Fruit fly (Drosophila melanogaster) whole organism, prepupa: Measurements from ENCODE around the gene Prp31.

Experiments used
- Blimp-1 ChIP-seq: fragments of 200-800 bp; sonication (Bioruptor generic); optimal IDR thresholded peaks from 3 replicates; lab custom pipeline; 2017; ENCODE audit warnings: missing biosample characterization, missing genetic modification characterization, mild to moderate bottlenecking, moderate library complexity, missing genetic modification reagents
- CG10631 ChIP-seq: fragments of 200-800 bp; sonication (Bioruptor generic); optimal IDR thresholded peaks from 2 replicates; lab custom pipeline; 2016; ENCODE audit warnings: missing biosample characterization, missing genetic modification characterization
- CG10669 ChIP-seq: fragments of 200-800 bp; sonication (Bioruptor generic); optimal IDR thresholded peaks from 3 replicates; lab custom pipeline; 2018; ENCODE audit warnings: missing biosample characterization, mild to moderate bottlenecking, missing genetic modification characterization, moderate library complexity
- CG11294 ChIP-seq: fragments of 200-800 bp; sonication (Bioruptor generic); IDR thresholded peaks from 2 replicates; pipeline ENCODE4 v1.3.6; 2022; ENCODE audit warnings: missing biosample characterization, missing genetic modification characterization
- CG11762 ChIP-seq: fragments of 200-800 bp; sonication (Bioruptor generic); optimal IDR thresholded peaks from 3 replicates; lab custom pipeline; 2016; ENCODE audit warnings: missing biosample characterization, missing genetic modification characterization; ENCODE audit not compliant: insufficient read depth
- CG11902 ChIP-seq: fragments of 200-800 bp; sonication (Bioruptor generic); optimal IDR thresholded peaks from 3 replicates; lab custom pipeline; 2016; ENCODE audit warnings: missing biosample characterization, missing genetic modification characterization
- CG15336 ChIP-seq: fragments of 200-800 bp; sonication (Bioruptor generic); IDR thresholded peaks from 2 replicates; pipeline ENCODE4 v1.3.6; 2022; ENCODE audit warnings: missing biosample characterization, missing genetic modification characterization
- CG1621 ChIP-seq: fragments of 200-800 bp; sonication (Bioruptor generic); optimal IDR thresholded peaks from 3 replicates; lab custom pipeline; 2018; ENCODE audit warnings: missing biosample characterization, mild to moderate bottlenecking, missing genetic modification characterization
- CG16779 ChIP-seq: fragments of 200-800 bp; sonication (Bioruptor generic); optimal IDR thresholded peaks from 3 replicates; lab custom pipeline; 2017; ENCODE audit warnings: missing biosample characterization, mild to moderate bottlenecking, missing genetic modification characterization
- CG31627 ChIP-seq: fragments of 200-800 bp; sonication (Bioruptor generic); optimal IDR thresholded peaks from 3 replicates; lab custom pipeline; 2016; ENCODE audit warnings: missing biosample characterization, missing genetic modification characterization
- CG32006 ChIP-seq: fragments of 200-800 bp; sonication (Bioruptor generic); optimal IDR thresholded peaks from 3 replicates; lab custom pipeline; 2017; ENCODE audit warnings: missing biosample characterization, mild to moderate bottlenecking, missing genetic modification characterization
- CG3919 ChIP-seq: fragments of 200-800 bp; sonication (Bioruptor generic); optimal IDR thresholded peaks from 3 replicates; lab custom pipeline; 2016; ENCODE audit warnings: missing biosample characterization, missing genetic modification characterization
- CG6163 ChIP-seq: fragments of 200-800 bp; sonication (Bioruptor generic); IDR thresholded peaks from 3 replicates; pipeline ENCODE4 v1.3.6; 2022; ENCODE audit warnings: missing biosample characterization, missing genetic modification characterization
- CG6276 ChIP-seq: fragments of 200-800 bp; sonication (Bioruptor generic); optimal IDR thresholded peaks from 2 replicates; lab custom pipeline; 2017; ENCODE audit warnings: missing biosample characterization, mild to moderate bottlenecking, missing genetic modification characterization
- CG6792 ChIP-seq: fragments of 200-800 bp; sonication (Bioruptor generic); optimal IDR thresholded peaks from 3 replicates; lab custom pipeline; 2016; ENCODE audit warnings: missing biosample characterization, missing genetic modification characterization
- CG6808 ChIP-seq: fragments of 200-800 bp; sonication (Bioruptor generic); optimal IDR thresholded peaks from 3 replicates; lab custom pipeline; 2017; ENCODE audit warnings: missing biosample characterization, missing genetic modification characterization, mild to moderate bottlenecking, moderate library complexity, missing genetic modification reagents
- CG6854 ChIP-seq: fragments of 200-800 bp; sonication (Bioruptor generic); optimal IDR thresholded peaks from 2 replicates; lab custom pipeline; 2017; ENCODE audit warnings: missing biosample characterization, mild to moderate bottlenecking, missing genetic modification characterization
- CG8119 ChIP-seq: fragments of 200-800 bp; sonication (Bioruptor generic); IDR thresholded peaks from 3 replicates; pipeline ENCODE4 v1.3.6; 2022; ENCODE audit warnings: missing biosample characterization, missing genetic modification characterization
- CG8319 ChIP-seq: fragments of 200-800 bp; sonication (Bioruptor generic); optimal IDR thresholded peaks from 3 replicates; lab custom pipeline; 2016; ENCODE audit warnings: missing biosample characterization, missing genetic modification characterization
- CG8632 ChIP-seq: fragments of 200-800 bp; sonication (Bioruptor generic); optimal IDR thresholded peaks from 3 replicates; lab custom pipeline; 2016; ENCODE audit warnings: missing biosample characterization, missing genetic modification characterization
- Eip78C ChIP-seq: fragments of 200-800 bp; sonication (Bioruptor generic); peaks from one replicate; lab custom pipeline; 2016; ENCODE audit warnings: missing biosample characterization, missing genetic modification characterization
- Eip93F ChIP-seq: fragments of 200-800 bp; sonication (Bioruptor generic); optimal IDR thresholded peaks from 2 replicates; lab custom pipeline; 2016; ENCODE audit warnings: missing biosample characterization, mild to moderate bottlenecking, missing genetic modification characterization
- Ets96B ChIP-seq: fragments of 200-800 bp; optimal IDR thresholded peaks from 2 replicates; lab custom pipeline; 2019; ENCODE audit warnings: missing biosample characterization, mild to moderate bottlenecking, missing genetic modification characterization, moderate library complexity
- Gug ChIP-seq: fragments of 200-800 bp; sonication (Bioruptor generic); IDR thresholded peaks from 2 replicates; pipeline ENCODE4 v1.3.6; 2022; ENCODE audit warnings: missing biosample characterization, missing genetic modification characterization
- Hr4 ChIP-seq: fragments of 200-800 bp; sonication (Bioruptor generic); optimal IDR thresholded peaks from 3 replicates; lab custom pipeline; 2016; ENCODE audit warnings: missing biosample characterization, missing genetic modification characterization
- Lpt ChIP-seq: fragments of 200-800 bp; sonication (Bioruptor generic); optimal IDR thresholded peaks from 3 replicates; lab custom pipeline; 2016; ENCODE audit warnings: missing biosample characterization, missing genetic modification characterization
- Met ChIP-seq: fragments of 200-800 bp; sonication (Bioruptor generic); optimal IDR thresholded peaks from 3 replicates; lab custom pipeline; 2016; ENCODE audit warnings: missing biosample characterization, missing genetic modification characterization
- Sox102F ChIP-seq: fragments of 200-800 bp; sonication (Bioruptor generic); optimal IDR thresholded peaks from 2 replicates; lab custom pipeline; 2016; ENCODE audit warnings: missing biosample characterization, mild to moderate bottlenecking, missing genetic modification characterization
- Sox14 ChIP-seq: fragments of 200-800 bp; sonication (Bioruptor generic); optimal IDR thresholded peaks from 3 replicates; lab custom pipeline; 2016; ENCODE audit warnings: missing biosample characterization, missing genetic modification characterization
- achi ChIP-seq: fragments of 200-800 bp; sonication (Bioruptor generic); optimal IDR thresholded peaks from 3 replicates; lab custom pipeline; 2016; ENCODE audit warnings: missing biosample characterization, missing genetic modification characterization
- cyc ChIP-seq: fragments of 200-800 bp; sonication (Bioruptor generic); optimal IDR thresholded peaks from 3 replicates; lab custom pipeline; 2016; ENCODE audit warnings: missing biosample characterization, missing genetic modification characterization
- dac ChIP-seq: fragments of 200-800 bp; sonication (Bioruptor generic); optimal IDR thresholded peaks from 2 replicates; lab custom pipeline; 2017; ENCODE audit warnings: missing biosample characterization, mild to moderate bottlenecking, missing genetic modification characterization
- esn ChIP-seq: fragments of 200-800 bp; sonication (Bioruptor generic); optimal IDR thresholded peaks from 2 replicates; lab custom pipeline; 2016; ENCODE audit warnings: missing biosample characterization, mild to moderate bottlenecking, missing genetic modification characterization, moderate library complexity
- fd85E ChIP-seq: fragments of 200-800 bp; sonication (Bioruptor generic); optimal IDR thresholded peaks from 3 replicates; lab custom pipeline; 2016; ENCODE audit warnings: missing biosample characterization, missing genetic modification characterization
- lz ChIP-seq: fragments of 200-800 bp; sonication (Bioruptor generic); optimal IDR thresholded peaks from 3 replicates; lab custom pipeline; 2016; ENCODE audit warnings: missing biosample characterization, missing genetic modification characterization
- net ChIP-seq: fragments of 200-800 bp; sonication (Bioruptor generic); optimal IDR thresholded peaks from 3 replicates; lab custom pipeline; 2016; ENCODE audit warnings: missing biosample characterization, missing genetic modification characterization
- pdm3 ChIP-seq: fragments of 200-800 bp; sonication (Bioruptor generic); optimal IDR thresholded peaks from 3 replicates; lab custom pipeline; 2016; ENCODE audit warnings: missing biosample characterization, missing genetic modification characterization
- salr ChIP-seq, 2 experiments: fragments of 200-800 bp; sonication (Bioruptor generic); optimal IDR thresholded peaks; 3 replicates each; lab custom pipeline; 2016 to 2018; ENCODE audit warnings: missing biosample characterization in 2 of 2, missing genetic modification characterization in 2 of 2, mild to moderate bottlenecking in 1 of 2
- spab ChIP-seq: fragments of 200-800 bp; sonication (Bioruptor generic); optimal IDR thresholded peaks from 2 replicates; lab custom pipeline; 2017; ENCODE audit warnings: missing biosample characterization, mild to moderate bottlenecking, missing genetic modification characterization, missing genetic modification reagents
- ss ChIP-seq, 2 experiments: fragments of 200-800 bp; sonication (Bioruptor generic); optimal IDR thresholded peaks; 2 replicates in 1 of 2; 3 replicates in 1 of 2; lab custom pipeline; 2017 to 2018; ENCODE audit warnings: mild to moderate bottlenecking in 2 of 2, missing biosample characterization in 2 of 2, missing genetic modification characterization in 2 of 2, moderate library complexity in 1 of 2
- svp ChIP-seq: fragments of 200-800 bp; sonication (Bioruptor generic); peaks from one replicate; lab custom pipeline; 2016; ENCODE audit warnings: missing biosample characterization, missing genetic modification characterization
- vri ChIP-seq: fragments of 200-800 bp; sonication (Bioruptor generic); optimal IDR thresholded peaks from 3 replicates; lab custom pipeline; 2016; ENCODE audit warnings: missing biosample characterization, mild to moderate bottlenecking, missing genetic modification characterization

Gene Prp31

DNA sequence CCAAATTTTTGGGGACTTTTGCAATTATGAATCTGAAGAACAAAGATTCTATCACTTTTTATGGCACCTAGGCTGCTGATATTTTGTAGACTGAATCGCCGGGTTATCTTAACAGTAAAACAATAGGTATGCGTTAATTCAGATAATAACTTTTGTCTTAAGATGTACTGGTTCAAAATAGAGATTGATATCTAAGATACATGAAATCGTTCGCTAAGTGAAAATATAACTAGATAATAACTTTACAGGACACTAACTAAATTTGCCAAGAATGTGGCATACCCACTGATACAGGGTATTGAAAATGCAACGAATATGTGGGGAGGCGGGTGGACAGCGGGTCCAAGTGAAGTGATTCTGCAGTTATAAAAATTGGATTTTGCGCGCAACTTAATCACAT lies 33.3 kb downstream of the Prp31 start (continued):
- TF ChIP-seq CG32006 (GFP tag; lab: Kevin White, UChicago) (peak; percentile 41), achi (GFP tag; lab: Kevin White, UChicago) (no peak), CG11902 (GFP tag; lab: Kevin White, UChicago) (no peak), Hr4 (peak; percentile 36), salr (GFP tag; optimal IDR thresholded peaks at IDR 0.05; lab: Kevin White, UChicago) (peak in 1 of 2 experiments; percentile 12), pdm3 (GFP tag; lab: Kevin White, UChicago) (peak; percentile 1), svp (peak; percentile 18), dac (no peak), CG11762 (GFP tag; lab: Kevin White, UChicago) (no peak), CG6163 (GFP tag; lab: Robert Waterston, UW) (no peak), cyc (GFP tag; lab: Kevin White, UChicago) (no peak), vri (GFP tag; lab: Kevin White, UChicago) (no peak), CG3919 (GFP tag; lab: Kevin White, UChicago) (peak; percentile 22), CG6276 (GFP tag; lab: Kevin White, UChicago) (no peak), Gug (no peak), Sox102F (no peak), esn (peak; percentile 27), lz (GFP tag; lab: Kevin White, UChicago) (no peak), CG16779 (tag; lab: Kevin White, UChicago) (no peak), CG15336 (GFP tag; lab: Robert Waterston, UW) (no peak), CG1621 (no peak), CG8319 (GFP tag; lab: Kevin White, UChicago) (no peak), spab (GFP tag; lab: Kevin White, UChicago) (no peak), Sox14 (GFP tag; lab: Kevin White, UChicago) (peak; percentile 20), CG8119 (GFP tag; lab: Robert Waterston, UW) (no peak), ss (GFP tag; optimal IDR thresholded peaks at IDR 0.05; lab: Kevin White, UChicago) (no peak), CG31627 (no peak), CG6792 (GFP tag; lab: Kevin White, UChicago) (no peak), Eip93F (GFP tag; lab: Kevin White, UChicago) (no peak), Met (GFP tag; lab: Kevin White, UChicago) (peak; percentile 18)

DNA sequence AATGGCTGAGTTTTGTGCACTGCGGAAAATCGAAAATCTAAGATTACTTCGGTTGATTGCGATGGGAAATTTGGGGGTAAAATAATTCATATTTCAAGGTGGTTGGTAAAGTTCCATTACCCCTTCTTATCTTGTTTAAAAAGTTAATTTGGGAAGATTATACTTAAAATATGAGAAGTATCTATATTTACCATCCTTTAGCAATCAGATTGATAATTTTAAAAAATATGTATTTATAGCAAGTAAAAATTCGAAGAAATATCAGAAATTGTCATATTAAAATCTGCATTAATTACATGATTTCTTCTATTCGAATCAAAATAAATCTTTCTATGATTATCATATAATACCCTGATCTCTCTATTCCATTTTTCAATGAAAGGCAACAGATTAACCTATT lies 36.6 kb downstream of the Prp31 start:
- TF ChIP-seq salr (GFP tag; optimal IDR thresholded peaks at IDR 0.05; lab: Kevin White, UChicago) (peak in 1 of 2 experiments; percentile 18), Eip78C (GFP tag; lab: Kevin White, UChicago) (peak; percentile 48), Hr4 (peak; percentile 0), Sox14 (GFP tag; lab: Kevin White, UChicago) (no peak), CG8632 (no peak), CG11294 (no peak), fd85E (no peak), CG10669 (GFP tag; lab: Kevin White, UChicago) (no peak), Gug (no peak)

DNA sequence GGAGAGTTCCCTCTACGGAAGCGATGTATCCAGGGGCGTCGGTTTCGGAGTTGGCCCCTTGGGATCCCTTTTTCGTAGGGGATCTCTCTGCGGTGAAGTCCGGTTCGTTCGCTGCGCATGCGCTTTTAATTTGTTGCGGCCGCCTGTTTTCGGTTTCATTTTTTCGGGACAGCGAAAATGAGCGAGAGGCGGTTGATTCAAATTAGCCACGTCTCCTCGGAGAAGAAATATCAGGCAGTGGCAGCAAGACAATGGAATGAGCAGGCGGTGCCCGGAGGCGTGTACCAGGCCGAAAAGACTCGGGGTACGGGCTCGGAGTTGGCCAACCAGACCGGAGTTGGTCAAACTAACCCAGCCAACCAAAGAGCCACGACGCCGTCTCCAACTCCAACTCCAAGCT lies 37.3 kb downstream of the Prp31 start:
- TF ChIP-seq spab (GFP tag; lab: Kevin White, UChicago) (no peak), svp (peak; percentile 70), CG6854 (no peak), CG31627 (no peak), cyc (GFP tag; lab: Kevin White, UChicago) (no peak), Gug (no peak), Lpt (GFP tag; lab: Kevin White, UChicago) (no peak), CG6808 (GFP tag; lab: Kevin White, UChicago) (no peak), vri (GFP tag; lab: Kevin White, UChicago) (no peak), CG10631 (GFP tag; lab: Kevin White, UChicago) (no peak), Blimp-1 (GFP tag; lab: Kevin White, UChicago) (peak; percentile 66), net (GFP tag; lab: Kevin White, UChicago) (no peak), Ets96B (tag; lab: Kevin White, UChicago) (no peak), CG8319 (GFP tag; lab: Kevin White, UChicago) (no peak)
